Worm (Caenorhabditis elegans) whole organism, dauer: ENCODE results near the gene clec-33.

Experiments
- unc-62 ChIP-seq: sonication (generic microtip); optimal IDR thresholded peaks from 2 replicates; lab custom pipeline; 2017; ENCODE audit warnings: missing biosample characterization, missing genetic modification reagents, missing genetic modification characterization

clec-33 gene

DNA sequence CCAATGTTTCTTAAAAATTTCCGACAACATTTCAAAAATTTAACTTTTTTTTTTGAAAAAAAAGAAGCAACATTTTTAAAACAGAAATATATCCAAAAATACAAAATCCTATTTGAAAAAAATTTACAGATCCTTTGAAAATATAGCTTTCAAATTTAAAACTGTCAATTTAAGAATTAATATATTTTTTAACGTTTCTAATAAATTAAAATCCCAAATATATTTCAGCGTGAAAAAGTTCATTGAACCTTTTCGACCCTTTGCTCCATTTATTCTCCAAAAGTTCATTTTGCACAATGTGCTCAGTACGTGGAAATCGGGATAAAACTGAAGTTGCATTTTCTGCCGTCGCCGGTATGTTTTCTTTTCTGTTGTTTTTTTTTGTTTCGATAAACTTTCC, 36.8 kb downstream of the clec-33 start, which contains the start of gene phy-3:
Gene phy-3, plus strand, starts transcription at position 301 of the 400 bp plus-strand sequence.
- TF ChIP-seq unc-62 (GFP tag; lab: Kevin White, UChicago): no peak

DNA sequence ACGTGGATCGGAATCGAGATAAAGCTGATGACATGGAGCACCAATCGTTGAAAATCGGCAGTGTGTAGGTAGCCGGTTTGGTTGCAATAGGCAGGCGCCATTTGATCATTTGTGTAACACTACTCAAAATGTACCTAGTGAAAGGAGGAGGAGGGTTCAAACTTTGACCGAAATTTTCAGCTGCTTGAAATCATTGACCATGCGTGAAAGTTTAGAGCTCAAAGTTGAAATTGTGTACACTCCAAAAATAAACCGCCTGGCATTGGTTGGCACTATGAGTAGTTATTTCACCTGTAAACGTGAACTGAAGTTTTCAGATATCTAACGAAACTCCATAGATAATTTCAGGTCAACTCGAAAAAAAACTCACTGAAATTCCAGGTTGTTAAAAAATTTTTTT, 37.7 kb downstream of the clec-33 start, which contains the start of gene srh-215:
Gene srh-215, minus strand, starts transcription at position 101 of the 400 bp plus-strand sequence.
- TF ChIP-seq unc-62 (GFP tag; lab: Kevin White, UChicago): no peak

DNA sequence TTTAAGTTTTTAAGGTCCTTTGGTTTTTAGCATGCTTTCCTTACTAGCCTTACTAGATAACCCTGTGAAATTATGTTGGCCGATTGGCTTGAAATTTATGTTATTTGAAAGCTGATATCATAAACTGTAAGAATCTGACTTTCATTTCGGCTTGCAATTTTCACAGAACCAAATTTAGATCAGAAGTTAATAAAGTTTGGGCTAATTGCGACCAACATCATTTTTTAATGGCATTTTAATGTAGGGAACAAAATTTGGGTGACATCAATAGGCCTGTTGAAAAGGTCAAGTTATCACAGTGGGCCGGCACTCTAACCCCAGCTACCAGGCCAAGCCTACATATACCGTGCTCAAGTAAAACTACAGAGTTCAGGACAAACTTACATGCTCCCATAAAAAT, 38.3 kb downstream of the clec-33 start:
- no peak for TF ChIP-seq unc-62 (GFP tag; lab: Kevin White, UChicago)

DNA sequence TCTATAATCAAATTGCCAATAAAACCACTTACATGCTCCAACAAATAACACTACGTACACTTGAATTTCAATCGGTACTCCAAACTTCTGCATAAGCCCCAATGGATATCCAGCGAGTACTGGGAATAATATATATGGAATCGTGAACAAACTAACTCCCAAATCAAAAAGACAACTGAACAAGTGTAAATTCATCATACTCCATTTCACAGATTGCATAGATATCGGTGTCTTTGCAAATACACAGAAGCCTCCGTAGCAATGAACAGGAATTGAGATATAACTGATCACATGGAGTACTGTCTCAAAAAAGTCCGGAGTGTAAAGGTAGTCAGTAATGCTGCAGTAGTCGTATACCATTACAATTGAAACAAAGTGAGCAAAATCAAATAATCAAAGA, 40.2 kb downstream of the clec-33 start, which contains the start of gene srh-214:
Gene srh-214, minus strand, starts transcription at position 360 of the 400 bp plus-strand sequence.
- no peak for TF ChIP-seq unc-62 (GFP tag; lab: Kevin White, UChicago)

DNA sequence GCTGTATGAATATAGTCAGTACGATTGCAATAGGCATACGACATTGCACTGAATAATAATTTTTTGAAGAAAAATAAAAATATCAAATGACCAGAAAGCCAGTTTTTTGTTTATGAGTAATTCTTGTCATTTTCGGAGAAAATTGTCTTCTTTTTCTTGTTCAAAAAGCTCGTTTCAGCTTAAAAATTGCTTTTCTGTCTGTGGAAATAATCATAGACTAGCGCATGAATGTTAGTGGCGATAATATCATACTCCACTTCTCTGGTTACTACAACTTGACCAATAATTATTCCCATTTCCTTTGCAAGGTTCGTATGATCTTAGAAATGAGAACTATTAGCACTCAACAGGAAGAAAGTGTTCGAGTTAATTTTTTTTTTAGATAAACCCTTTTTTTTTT, 42.2 kb downstream of the clec-33 start, which contains the start of gene srh-216:
Gene srh-216, minus strand, starts transcription at position 101 of the 400 bp plus-strand sequence.
- no peak for TF ChIP-seq unc-62 (GFP tag; lab: Kevin White, UChicago)

DNA sequence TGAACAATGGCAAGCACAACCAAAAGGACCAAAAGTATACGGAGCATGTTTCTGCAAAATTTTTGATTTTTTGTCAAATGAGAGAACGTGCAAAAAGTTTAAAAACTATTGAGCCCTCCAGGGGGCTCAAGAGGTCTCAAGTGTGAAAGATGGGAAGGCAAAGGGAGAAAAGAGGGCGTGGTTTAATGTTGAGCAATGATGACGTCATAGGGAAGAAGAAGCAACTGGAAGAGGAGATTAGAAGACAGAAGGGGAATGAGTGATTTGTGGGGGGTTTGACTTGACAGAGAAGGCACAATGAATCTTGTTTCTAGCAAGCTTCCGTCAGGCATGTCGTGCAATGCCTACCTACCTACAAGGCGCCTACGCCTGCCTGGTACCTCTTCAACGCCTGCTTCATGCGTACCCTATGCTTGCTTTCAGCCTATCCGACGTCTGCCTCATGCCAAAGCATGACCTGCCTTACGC, 48.3 kb downstream of the clec-33 start, which contains the start of gene T20B3.14:
Gene T20B3.14, minus strand, starts transcription at position 51 of the 468 bp plus-strand sequence.
- TF ChIP-seq unc-62 (GFP tag; lab: Kevin White, UChicago): no peak
